Fruit fly (Drosophila melanogaster) whole organism, adult: ENCODE data around the gene mTerf3.

ENCODE experiments used
- CG11617 ChIP-seq: fragments of 200-800 bp; sonication (Bioruptor generic); optimal IDR thresholded peaks from 2 replicates; lab custom pipeline; 2017; ENCODE audit warnings: mild to moderate bottlenecking, missing biosample characterization, missing genetic modification reagents, missing genetic modification characterization
- CG12768 ChIP-seq: fragments of 200-800 bp; sonication (Bioruptor generic); optimal IDR thresholded peaks from 2 replicates; lab custom pipeline; 2017; ENCODE audit warnings: missing biosample characterization, missing genetic modification characterization, mild to moderate bottlenecking, moderate library complexity, missing genetic modification reagents
- CG1620 ChIP-seq: fragments of 200-800 bp; sonication (Bioruptor generic); optimal IDR thresholded peaks from 2 replicates; lab custom pipeline; 2016; ENCODE audit warnings: missing biosample characterization, missing genetic modification characterization
- CG33017 ChIP-seq: fragments of 200-800 bp; sonication (Bioruptor generic); optimal IDR thresholded peaks from 2 replicates; lab custom pipeline; 2018; ENCODE audit warnings: missing biosample characterization, mild to moderate bottlenecking, missing genetic modification characterization, moderate library complexity
- CG5204 ChIP-seq: fragments of 200-800 bp; sonication (Bioruptor generic); optimal IDR thresholded peaks from 2 replicates; lab custom pipeline; 2016; ENCODE audit warnings: missing biosample characterization, missing genetic modification characterization
- CG7045 ChIP-seq: fragments of 200-800 bp; sonication (Bioruptor generic); optimal IDR thresholded peaks from 2 replicates; lab custom pipeline; 2017; ENCODE audit warnings: missing biosample characterization, mild to moderate bottlenecking, missing genetic modification characterization
- Clk ChIP-seq: fragments of 200-800 bp; sonication (Bioruptor generic); optimal IDR thresholded peaks from 2 replicates; lab custom pipeline; 2017; ENCODE audit warnings: missing biosample characterization, missing genetic modification characterization
- Crg-1 ChIP-seq: fragments of 200-800 bp; sonication (Bioruptor generic); optimal IDR thresholded peaks from 2 replicates; lab custom pipeline; 2016; ENCODE audit warnings: missing biosample characterization, missing genetic modification characterization
- Hr96 ChIP-seq: fragments of 200-800 bp; sonication (Bioruptor generic); optimal IDR thresholded peaks from 2 replicates; lab custom pipeline; 2016; ENCODE audit warnings: missing biosample characterization, missing genetic modification characterization
- Mnt ChIP-seq: fragments of 200-800 bp; sonication (Bioruptor generic); optimal IDR thresholded peaks from 2 replicates; lab custom pipeline; 2016; ENCODE audit warnings: missing biosample characterization, mild to moderate bottlenecking, missing genetic modification characterization
- bab1 ChIP-seq: fragments of 200-800 bp; sonication (Bioruptor generic); optimal IDR thresholded peaks from 3 replicates; lab custom pipeline; 2019; ENCODE audit warnings: missing biosample characterization, mild to moderate bottlenecking, missing genetic modification characterization, moderate library complexity
- cic ChIP-seq: fragments of 200-800 bp; sonication (Bioruptor generic); optimal IDR thresholded peaks from 2 replicates; lab custom pipeline; 2017; ENCODE audit warnings: missing biosample characterization, mild to moderate bottlenecking, missing genetic modification characterization, moderate library complexity
- cnc ChIP-seq, 2 experiments: fragments of >200 bp; optimal IDR thresholded peaks; 2 replicates each; lab custom pipeline; 2017
- kay ChIP-seq: fragments of 200-800 bp; sonication (Bioruptor generic); peaks from one replicate; lab custom pipeline; 2016; ENCODE audit warnings: missing biosample characterization, missing genetic modification characterization, borderline replicate concordance
- ovo ChIP-seq: fragments of 200-800 bp; sonication (Bioruptor generic); optimal IDR thresholded peaks from 2 replicates; lab custom pipeline; 2016; ENCODE audit warnings: missing biosample characterization, missing genetic modification characterization
- pad ChIP-seq: fragments of 200-800 bp; sonication (Bioruptor generic); optimal IDR thresholded peaks from 3 replicates; lab custom pipeline; 2017; ENCODE audit warnings: missing biosample characterization, missing genetic modification characterization, mild to moderate bottlenecking, moderate library complexity, missing genetic modification reagents
- tj ChIP-seq: fragments of 200-800 bp; sonication (Bioruptor generic); optimal IDR thresholded peaks from 3 replicates; lab custom pipeline; 2017; ENCODE audit warnings: missing biosample characterization, mild to moderate bottlenecking, missing genetic modification characterization, moderate library complexity
- toe ChIP-seq: fragments of 200-800 bp; sonication (Bioruptor generic); optimal IDR thresholded peaks from 2 replicates; lab custom pipeline; 2016; ENCODE audit warnings: missing biosample characterization, missing genetic modification characterization

mTerf3 gene

DNA sequence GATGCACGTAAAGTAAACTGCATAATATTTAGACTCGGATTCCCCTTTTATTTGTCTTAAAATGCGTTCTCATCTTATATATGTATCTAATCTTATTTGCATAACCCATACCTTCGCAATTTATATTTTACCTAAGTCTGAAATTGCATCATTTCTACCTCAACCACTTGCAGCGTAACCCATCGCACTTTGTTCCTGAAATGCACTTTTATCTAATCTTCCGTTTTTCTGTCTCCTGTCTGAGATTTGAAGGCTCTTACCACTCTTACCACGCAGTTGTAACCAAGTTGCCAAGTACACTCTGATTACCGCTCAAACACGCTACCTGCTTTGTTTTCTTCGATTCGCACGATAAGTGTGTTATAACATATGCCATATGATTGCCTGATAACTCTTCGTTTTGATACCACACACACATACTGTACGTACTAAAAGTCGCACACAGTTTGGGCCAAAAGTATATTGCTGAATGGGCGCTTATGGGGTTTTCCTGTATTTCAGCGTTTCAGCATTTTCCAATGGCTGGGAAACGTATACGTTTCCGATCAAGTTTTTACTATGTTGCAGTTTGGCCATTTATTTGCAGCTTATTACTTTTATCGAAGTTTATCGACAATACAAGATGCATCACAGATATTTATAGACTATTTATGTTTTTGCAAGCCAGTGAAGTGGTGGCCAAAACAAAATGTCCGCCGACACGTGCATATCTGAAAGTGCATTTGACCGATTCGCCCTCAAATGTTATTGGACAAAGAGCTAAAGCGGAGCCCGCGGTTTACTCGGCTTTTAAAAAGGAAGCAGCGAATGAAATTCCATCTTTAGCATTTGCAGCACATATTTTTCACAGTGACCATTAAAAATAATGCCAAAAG is 18.8 kb upstream of the mTerf3 start:
- TF ChIP-seq bab1 (GFP tag; lab: Kevin White, UChicago), result no peak
- peak; percentile 72 for TF ChIP-seq kay (GFP tag; lab: Kevin White, UChicago)
- peak; percentile 28 for TF ChIP-seq cic (GFP tag; lab: Kevin White, UChicago)
- peak; percentile 4 for TF ChIP-seq Mnt (GFP tag; lab: Kevin White, UChicago)
- TF ChIP-seq tj (GFP tag; lab: Kevin White, UChicago), result peak; percentile 98

DNA sequence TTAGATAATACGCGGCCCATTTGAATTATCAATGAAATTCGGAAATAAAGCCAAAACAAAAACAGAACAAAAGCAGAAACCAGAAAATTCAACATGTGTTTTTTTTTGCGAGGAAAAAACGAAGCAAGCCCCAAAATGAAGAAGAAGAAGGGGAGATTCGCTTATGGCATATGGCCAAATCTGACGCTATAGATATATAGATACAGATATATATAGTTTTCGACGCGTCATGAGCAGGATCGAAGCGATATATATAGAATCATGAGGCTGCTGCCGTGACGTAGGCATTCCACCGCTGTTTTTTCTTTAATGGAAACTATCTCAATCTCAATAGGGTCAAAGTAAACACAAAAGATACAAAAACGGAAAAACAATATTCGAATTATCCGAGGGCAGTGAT is 17.9 kb upstream of the mTerf3 start:
- TF ChIP-seq Crg-1 (GFP tag; lab: Kevin White, UChicago) (no peak), kay (GFP tag; lab: Kevin White, UChicago) (no peak), CG12768 (no peak), toe (GFP tag; lab: Kevin White, UChicago) (no peak), pad (GFP tag; lab: Kevin White, UChicago) (no peak), Mnt (GFP tag; lab: Kevin White, UChicago) (no peak), CG33017 (no peak), CG1620 (no peak), cic (GFP tag; lab: Kevin White, UChicago) (no peak), ovo (no peak), cnc (optimal IDR thresholded peaks at IDR 0.05; lab: Kevin White, UChicago) (no peak), Hr96 (no peak), Clk (GFP tag; lab: Kevin White, UChicago) (no peak), tj (GFP tag; lab: Kevin White, UChicago) (no peak), CG7045 (no peak), CG5204 (no peak)

DNA sequence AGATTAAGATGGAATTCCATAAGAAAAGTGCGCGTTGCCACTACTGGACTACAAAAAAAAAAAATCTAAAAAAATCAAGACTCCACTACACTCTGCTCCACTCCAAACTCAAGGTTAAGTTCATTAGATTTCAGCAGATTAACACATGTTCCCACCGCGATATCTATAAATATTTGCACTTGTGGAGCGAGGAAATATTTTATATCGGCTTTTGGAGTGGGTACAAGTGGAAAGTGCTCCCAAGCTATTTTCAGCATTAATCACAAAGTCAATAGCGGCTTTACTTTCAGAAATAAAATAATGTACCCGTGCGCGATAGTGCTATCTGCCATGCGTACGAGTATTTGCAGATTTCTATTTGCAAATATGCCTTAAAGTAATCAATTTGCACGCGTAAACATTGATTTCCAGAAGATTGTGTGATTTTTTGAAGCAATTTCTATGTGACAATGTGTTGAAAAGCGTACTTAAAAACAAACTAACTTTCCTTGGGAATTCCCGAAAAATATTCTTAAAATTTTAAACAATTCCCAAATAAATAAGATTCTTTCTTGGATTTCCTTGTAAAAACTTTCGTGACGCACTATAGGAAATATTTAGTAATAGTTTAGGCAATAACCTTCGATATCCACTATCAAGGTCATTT is 17.2 kb upstream of the mTerf3 start:
- no peak for TF ChIP-seq CG11617 (GFP tag; lab: Kevin White, UChicago)
- peak; percentile 56 for TF ChIP-seq cic (GFP tag; lab: Kevin White, UChicago)
- no peak for TF ChIP-seq ovo
- TF ChIP-seq CG5204, result peak; percentile 19
- peak; percentile 78 for TF ChIP-seq kay (GFP tag; lab: Kevin White, UChicago)

DNA sequence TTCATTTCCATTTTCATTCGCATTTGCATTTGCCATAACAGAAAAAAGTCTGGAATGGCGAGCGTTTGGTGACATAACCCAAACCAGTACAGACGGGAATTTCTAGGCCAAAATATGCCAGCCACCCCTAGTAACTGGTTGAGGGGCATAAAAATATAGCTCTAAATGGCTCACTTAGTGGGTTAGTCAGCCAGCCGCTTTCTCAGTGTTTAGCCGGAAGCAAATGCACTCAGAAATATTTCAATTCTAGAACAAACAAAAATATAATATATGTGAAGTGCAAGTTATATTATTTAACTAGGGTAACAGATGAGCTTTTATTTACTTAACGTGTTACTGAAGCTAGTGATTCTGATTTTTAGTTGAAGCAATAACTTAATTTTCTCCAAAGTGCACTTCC is 16.3 kb upstream of the mTerf3 start:
- TF ChIP-seq kay (GFP tag; lab: Kevin White, UChicago) (peak; percentile 63), toe (GFP tag; lab: Kevin White, UChicago) (no peak)

DNA sequence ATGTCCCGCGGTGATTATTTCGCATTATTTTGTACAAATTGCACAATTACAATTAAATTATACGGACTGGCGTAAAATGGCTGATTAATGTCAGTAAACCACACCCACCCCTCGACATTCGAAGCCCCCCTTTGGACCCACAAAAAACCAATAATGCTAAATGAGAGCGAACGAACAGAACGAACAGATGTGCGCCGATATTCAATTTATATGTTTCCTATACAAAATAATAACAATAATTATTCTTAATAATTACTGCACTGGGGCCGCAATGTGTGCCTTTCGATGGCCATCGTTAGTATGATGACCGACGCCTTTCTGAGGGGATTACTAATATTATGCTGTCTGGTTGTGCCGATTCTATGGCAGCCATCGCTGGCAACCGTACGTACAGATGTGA is 12.8 kb upstream of the mTerf3 start, which contains the start of gene CG13250:
TSS of gene CG13250 (plus strand) at position 301 of the 400 bp plus-strand sequence.
- peak; percentile 65 for TF ChIP-seq tj (GFP tag; lab: Kevin White, UChicago)
- TF ChIP-seq toe (GFP tag; lab: Kevin White, UChicago), result no peak
- TF ChIP-seq bab1 (GFP tag; lab: Kevin White, UChicago), result no peak

DNA sequence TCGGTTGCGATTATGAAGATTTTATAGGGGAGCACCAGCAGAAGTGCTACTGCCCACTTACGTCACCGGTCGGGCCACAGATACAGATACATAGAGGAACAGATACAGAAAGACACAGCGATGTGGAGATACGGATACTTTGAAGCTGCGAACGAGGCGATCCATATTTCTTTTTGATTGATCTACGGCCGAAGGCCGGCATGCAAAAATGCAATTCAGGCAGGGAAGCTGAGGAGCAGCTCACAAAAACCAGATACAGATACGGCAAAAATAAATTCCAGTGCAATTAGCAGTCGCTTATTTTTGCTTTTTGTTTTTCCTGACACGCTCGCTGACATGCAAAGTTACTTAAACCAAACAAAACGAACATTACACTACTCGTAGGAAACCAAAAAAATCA is 10.7 kb upstream of the mTerf3 start:
- TF ChIP-seq bab1 (GFP tag; lab: Kevin White, UChicago) (no peak), CG12768 (no peak), Crg-1 (GFP tag; lab: Kevin White, UChicago) (no peak), CG5204 (no peak), cnc (optimal IDR thresholded peaks at IDR 0.05; lab: Kevin White, UChicago) (no peak), toe (GFP tag; lab: Kevin White, UChicago) (no peak), Mnt (GFP tag; lab: Kevin White, UChicago) (no peak), ovo (no peak)

DNA sequence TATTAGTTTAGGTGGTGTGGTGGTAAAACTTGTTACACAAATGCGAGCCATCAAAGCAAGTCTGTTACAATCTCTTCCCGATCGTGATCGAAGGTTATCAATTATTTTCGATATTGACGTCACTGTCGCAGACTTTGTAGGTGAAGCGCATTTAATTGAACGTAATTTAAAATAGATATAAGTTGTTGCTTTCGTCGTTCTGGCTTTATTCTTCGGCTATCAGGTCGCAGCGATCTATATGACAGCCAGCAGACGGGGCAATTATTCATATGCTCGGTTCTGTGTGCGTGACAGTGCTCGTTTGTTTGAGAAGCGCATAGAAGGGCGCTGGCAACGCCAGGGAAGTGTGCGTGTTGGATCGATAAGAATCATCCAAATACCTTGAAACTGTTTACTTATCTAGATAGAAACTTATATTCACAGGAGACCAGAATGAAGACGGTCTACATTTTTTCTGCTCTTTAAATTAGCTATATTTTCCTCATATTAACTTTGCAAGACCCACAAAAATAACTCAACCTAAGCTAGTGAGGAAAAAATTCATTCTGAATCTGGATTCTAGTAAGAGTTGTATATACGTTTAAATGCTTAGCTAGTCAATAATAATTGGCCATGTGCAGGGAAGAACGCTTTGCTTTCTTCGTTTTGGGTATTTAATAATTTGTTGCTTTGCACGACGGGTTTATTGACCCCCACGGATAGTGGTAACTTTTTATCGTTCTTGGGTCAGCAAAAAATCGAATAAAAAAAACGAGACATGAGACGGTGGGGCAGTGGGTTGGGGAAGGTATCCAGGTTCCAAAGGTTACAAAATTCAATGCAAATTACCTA is 10.0 kb upstream of the mTerf3 start:
- TF ChIP-seq CG7045, result no peak
- TF ChIP-seq tj (GFP tag; lab: Kevin White, UChicago), result peak; percentile 94

DNA sequence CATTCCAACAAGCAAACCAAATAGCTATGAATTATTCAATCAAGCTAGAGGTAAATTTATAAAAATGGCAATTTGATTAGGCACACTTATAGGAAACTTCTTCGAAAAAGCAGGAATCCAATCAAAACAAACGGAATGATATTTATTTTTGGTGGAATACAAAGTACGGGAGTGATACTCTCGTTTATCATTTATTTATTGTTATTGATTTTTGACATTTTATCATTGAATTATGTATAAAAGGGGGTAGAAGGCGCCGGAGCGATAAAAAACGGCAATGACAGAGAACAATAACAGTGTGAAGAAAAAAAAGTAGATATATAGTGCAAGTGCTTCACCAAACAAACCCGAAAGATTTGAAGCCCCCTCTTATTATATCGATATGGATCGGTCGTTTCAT is 9.3 kb upstream of the mTerf3 start:
- TF ChIP-seq bab1 (GFP tag; lab: Kevin White, UChicago) (no peak), kay (GFP tag; lab: Kevin White, UChicago) (peak; percentile 76)
